Fruit fly (Drosophila melanogaster): ENCODE results near the gene Or98b.

Gene Or98b

dm6 chr3R:28377648-28378047 is 25.6 kb downstream of the Or98b start (continued):
- TF ChIP-seq gem (tag; optimal IDR thresholded peaks at IDR 0.05), result peak; percentile 14
- no peak for TF ChIP-seq CG3281 (GFP tag; optimal IDR thresholded peaks at IDR 0.05)
- no peak for TF ChIP-seq fd64A (GFP tag; optimal IDR thresholded peaks at IDR 0.05)
- TF ChIP-seq CG6272 (GFP tag; IDR thresholded peaks at IDR 0.05), result no peak
- no peak for TF ChIP-seq CG15514 (GFP tag; optimal IDR thresholded peaks at IDR 0.05)
- no peak for TF ChIP-seq dm (GFP tag; optimal IDR thresholded peaks at IDR 0.05)
- no peak for TF ChIP-seq CG12391 (tag; optimal IDR thresholded peaks at IDR 0.05)
- 0 out of 2 replicates have a peak, but pooled peaks have one; percentile 32 for TF ChIP-seq seq (GFP tag; IDR thresholded peaks at IDR 0.05)
- no peak for TF ChIP-seq Antp (GFP tag; optimal IDR thresholded peaks at IDR 0.05)
- TF ChIP-seq CG4360 (GFP tag; IDR thresholded peaks at IDR 0.05), result no peak
- peak; percentile 66 for TF ChIP-seq row (GFP tag; IDR thresholded peaks at IDR 0.05)
- no peak for TF ChIP-seq CG17186 (GFP tag; optimal IDR thresholded peaks at IDR 0.05)
- TF ChIP-seq prd (optimal IDR thresholded peaks at IDR 0.05), result no peak
- peak; percentile 53 for TF ChIP-seq prd (GFP tag; IDR thresholded peaks at IDR 0.05)
- peak; percentile 70 for TF ChIP-seq CG32532 (GFP tag; IDR thresholded peaks at IDR 0.05)
- TF ChIP-seq mam (GFP tag; optimal IDR thresholded peaks at IDR 0.05), result no peak
- 0 out of 3 replicates have a peak, but pooled peaks have one; percentile 59 for TF ChIP-seq ci (GFP tag; IDR thresholded peaks at IDR 0.05)
- TF ChIP-seq Abd-B (GFP tag; optimal IDR thresholded peaks at IDR 0.05), result no peak
- no peak for TF ChIP-seq crol (GFP tag; IDR thresholded peaks at IDR 0.05)
- no peak for TF ChIP-seq Hr39 (optimal IDR thresholded peaks at IDR 0.05)
- TF ChIP-seq slbo (GFP tag; IDR thresholded peaks at IDR 0.05), result peak; percentile 59
- TF ChIP-seq CG14050 (GFP tag; IDR thresholded peaks at IDR 0.05), result 0 out of 3 replicates have a peak, but pooled peaks have one; percentile 16
- TF ChIP-seq peb (GFP tag; IDR thresholded peaks at IDR 0.05), result no peak
- TF ChIP-seq Spps (tag; optimal IDR thresholded peaks at IDR 0.05), result no peak
- TF ChIP-seq ham (GFP tag; IDR thresholded peaks at IDR 0.05), result no peak
- no peak for TF ChIP-seq gsb-n (tag; optimal IDR thresholded peaks at IDR 0.05)
- TF ChIP-seq CG32772 (GFP tag; IDR thresholded peaks at IDR 0.05), result peak; percentile 28; the same call in 1 of the 2 replicates
- no peak for TF ChIP-seq Rx (GFP tag; IDR thresholded peaks at IDR 0.05)
- no peak for TF ChIP-seq CG3163 (GFP tag; optimal IDR thresholded peaks at IDR 0.05)
- no peak for TF ChIP-seq Trl (optimal IDR thresholded peaks at IDR 0.05)
- TF ChIP-seq Trl (GFP tag; optimal IDR thresholded peaks at IDR 0.05), result no peak
- TF ChIP-seq Sox102F (GFP tag; optimal IDR thresholded peaks at IDR 0.05), result peak; percentile 16
- TF ChIP-seq sisA (GFP tag; IDR thresholded peaks at IDR 0.05), result peak; percentile 57
- no peak for TF ChIP-seq CG8290 (GFP tag; optimal IDR thresholded peaks at IDR 0.05)
- TF ChIP-seq CG8290 (tag; optimal IDR thresholded peaks at IDR 0.05), result no peak
- peak; percentile 68; the same call in 1 of the 2 replicates for TF ChIP-seq vvl (GFP tag; IDR thresholded peaks at IDR 0.05)
- no peak for TF ChIP-seq CG18262 (tag; optimal IDR thresholded peaks at IDR 0.05)
- TF ChIP-seq dpn (GFP tag; optimal IDR thresholded peaks at IDR 0.05), result no peak
- no peak for TF ChIP-seq Hsf (GFP tag; optimal IDR thresholded peaks at IDR 0.05)
- TF ChIP-seq dysf (GFP tag; IDR thresholded peaks at IDR 0.05), result peak; percentile 62; the same call in 2 of the 3 replicates
- no peak for TF ChIP-seq fru (optimal IDR thresholded peaks at IDR 0.05)
- no peak for TF ChIP-seq CG10565 (GFP tag; optimal IDR thresholded peaks at IDR 0.05)
- no peak for TF ChIP-seq CG33213 (GFP tag; optimal IDR thresholded peaks at IDR 0.05)
- no peak for TF ChIP-seq nerfin-2 (GFP tag; IDR thresholded peaks at IDR 0.05; ENCODE audit: partially characterized antibody)
- TF ChIP-seq E2f2 (GFP tag; IDR thresholded peaks at IDR 0.05), result 0 out of 2 replicates have a peak, but pooled peaks have one; percentile 18
- TF ChIP-seq bigmax (GFP tag; optimal IDR thresholded peaks at IDR 0.05), result no peak
- TF ChIP-seq MBD-R2 (GFP tag; IDR thresholded peaks at IDR 0.05), result no peak
- peak; percentile 30 for TF ChIP-seq D19B (GFP tag; optimal IDR thresholded peaks at IDR 0.05)
- TF ChIP-seq Fer3 (tag; optimal IDR thresholded peaks at IDR 0.05), result no peak
- peak; percentile 32 for TF ChIP-seq Meics (GFP tag; optimal IDR thresholded peaks at IDR 0.05)
- TF ChIP-seq CG31224 (GFP tag; IDR thresholded peaks at IDR 0.05), result 0 out of 2 replicates have a peak, but pooled peaks have one; percentile 19
- TF ChIP-seq CG6683 (GFP tag; optimal IDR thresholded peaks at IDR 0.05), result no peak
- no peak for TF ChIP-seq NC2β (GFP tag; optimal IDR thresholded peaks at IDR 0.05)
- no peak for TF ChIP-seq jumu (GFP tag; optimal IDR thresholded peaks at IDR 0.05)
